Fruit fly (Drosophila melanogaster) whole organism, wandering third instar larva: ENCODE measurements around the gene CG5895.
A peak's percentile ranks its signal among the peaks of the same experiment; 100 is the strongest.

Experiments used
- Abd-B ChIP-seq: fragments of >200 bp; optimal IDR thresholded peaks from 2 replicates; lab custom pipeline; 2017; ENCODE audit warnings: missing biosample characterization, missing genetic modification characterization
- CrebA ChIP-seq: fragments of 200-800 bp; sonication (Bioruptor generic); optimal IDR thresholded peaks from 2 replicates; lab custom pipeline; 2016; ENCODE audit warnings: missing biosample characterization, mild to moderate bottlenecking, missing genetic modification characterization, borderline replicate concordance
- Dfd ChIP-seq: fragments of >200 bp; optimal IDR thresholded peaks from 2 replicates; lab custom pipeline; 2017; ENCODE audit warnings: missing biosample characterization, missing genetic modification characterization
- GATAd ChIP-seq: sonication (Bioruptor generic); optimal IDR thresholded peaks from 2 replicates; lab custom pipeline; 2016; ENCODE audit warnings: missing biosample characterization, missing genetic modification characterization
- HLH106 ChIP-seq: fragments of 200-800 bp; optimal IDR thresholded peaks from 3 replicates; lab custom pipeline; 2019; ENCODE audit warnings: missing biosample characterization, mild to moderate bottlenecking, missing genetic modification characterization, moderate library complexity
- Hnf4 ChIP-seq: fragments of 200-800 bp; sonication (Bioruptor generic); optimal IDR thresholded peaks from 2 replicates; lab custom pipeline; 2016; ENCODE audit warnings: missing biosample characterization, mild to moderate bottlenecking, missing genetic modification characterization
- Hr78 ChIP-seq: fragments of >200 bp; optimal IDR thresholded peaks from 2 replicates; lab custom pipeline; 2017; ENCODE audit warnings: missing biosample characterization, missing genetic modification characterization
- Hr83 ChIP-seq: fragments of 200-300 bp; sonication (Bioruptor generic); optimal IDR thresholded peaks from 2 replicates; lab custom pipeline; 2016; ENCODE audit warnings: missing biosample characterization, mild to moderate bottlenecking, missing genetic modification characterization, moderate library complexity; ENCODE audit not compliant: poor library complexity, severe bottlenecking
- Jra ChIP-seq: sonication (Bioruptor generic); optimal IDR thresholded peaks from 2 replicates; lab custom pipeline; 2016; ENCODE audit warnings: missing biosample characterization, missing genetic modification characterization
- Mio ChIP-seq: sonication (Bioruptor generic); optimal IDR thresholded peaks from 2 replicates; lab custom pipeline; 2016; ENCODE audit warnings: missing biosample characterization, missing genetic modification characterization
- OdsH ChIP-seq: fragments of 200-800 bp; sonication (Bioruptor generic); optimal IDR thresholded peaks from 2 replicates; lab custom pipeline; 2016; ENCODE audit warnings: missing biosample characterization, mild to moderate bottlenecking, missing genetic modification characterization
- Sp1 ChIP-seq: fragments of 200-800 bp; sonication (Bioruptor generic); optimal IDR thresholded peaks from 3 replicates; lab custom pipeline; 2019; ENCODE audit warnings: missing biosample characterization, mild to moderate bottlenecking, missing genetic modification characterization, moderate library complexity
- br ChIP-seq: fragments of 200-800 bp; sonication (Bioruptor generic); optimal IDR thresholded peaks from 2 replicates; lab custom pipeline; 2016; ENCODE audit warnings: missing biosample characterization, missing genetic modification characterization
- dmrt93B ChIP-seq: fragments of 200-800 bp; sonication (Bioruptor generic); optimal IDR thresholded peaks from 2 replicates; lab custom pipeline; 2018; ENCODE audit warnings: missing biosample characterization, mild to moderate bottlenecking, missing genetic modification characterization
- ey ChIP-seq: fragments of 200-800 bp; sonication (Bioruptor generic); optimal IDR thresholded peaks from 2 replicates; lab custom pipeline; 2016; ENCODE audit warnings: missing biosample characterization, missing genetic modification characterization
- foxo ChIP-seq, 2 experiments: fragments of 200-800 bp; sonication (Bioruptor generic); optimal IDR thresholded peaks; 2 replicates in 1 of 2; 3 replicates in 1 of 2; lab custom pipeline; 2016 to 2017; ENCODE audit warnings: missing biosample characterization in 2 of 2, missing genetic modification characterization in 2 of 2
- fru ChIP-seq: fragments of 200-800 bp; sonication (Bioruptor generic); optimal IDR thresholded peaks from 3 replicates; lab custom pipeline; 2016; ENCODE audit warnings: missing biosample characterization, mild to moderate bottlenecking, missing genetic modification characterization
- h ChIP-seq: fragments of 200-800 bp; sonication (Bioruptor generic); optimal IDR thresholded peaks from 3 replicates; lab custom pipeline; 2016; ENCODE audit warnings: missing biosample characterization, mild to moderate bottlenecking, missing genetic modification characterization
- jim ChIP-seq: fragments of 175-275, 200-325 bp; sonication (Bioruptor generic); optimal IDR thresholded peaks from 2 replicates; lab custom pipeline; 2016; ENCODE audit warnings: missing biosample characterization, mild to moderate bottlenecking, missing genetic modification characterization
- lola ChIP-seq: fragments of >200 bp; optimal IDR thresholded peaks from 2 replicates; lab custom pipeline; 2017; ENCODE audit warnings: missing biosample characterization, missing genetic modification characterization
- psq ChIP-seq: fragments of 200-800 bp; sonication (Bioruptor generic); optimal IDR thresholded peaks from 3 replicates; lab custom pipeline; 2017; ENCODE audit warnings: missing biosample characterization, mild to moderate bottlenecking, missing genetic modification characterization, moderate library complexity
- rgr ChIP-seq: fragments of 200-800 bp; sonication (Bioruptor generic); optimal IDR thresholded peaks from 3 replicates; lab custom pipeline; 2016; ENCODE audit warnings: missing biosample characterization, mild to moderate bottlenecking, missing genetic modification characterization
- sage ChIP-seq: fragments of 200-800 bp; sonication (Bioruptor generic); optimal IDR thresholded peaks from 2 replicates; lab custom pipeline; 2016; ENCODE audit warnings: missing biosample characterization, mild to moderate bottlenecking, missing genetic modification characterization
- usp ChIP-seq: fragments of >200 bp; optimal IDR thresholded peaks from 2 replicates; lab custom pipeline; 2017; ENCODE audit warnings: missing biosample characterization, missing genetic modification characterization
- woc ChIP-seq: sonication (Bioruptor generic); optimal IDR thresholded peaks from 2 replicates; lab custom pipeline; 2016; ENCODE audit warnings: missing biosample characterization, mild to moderate bottlenecking, missing genetic modification characterization

CG5895 gene

DNA sequence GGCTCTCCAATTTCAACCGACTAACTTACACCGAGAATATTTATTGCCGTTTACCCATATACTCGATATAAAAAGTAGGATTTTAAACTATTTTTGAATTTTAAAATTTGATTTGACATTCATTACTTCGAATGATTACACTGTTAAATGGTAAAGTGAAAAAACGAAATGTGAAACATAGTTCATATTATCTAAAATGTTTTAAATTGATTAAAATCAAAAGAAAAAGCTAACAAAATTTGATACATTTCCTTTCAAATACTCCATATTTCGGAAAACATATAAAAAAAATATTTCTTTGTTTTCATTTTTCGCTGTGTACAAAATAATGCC is 17.1 kb upstream of the CG5895 start:
- TF ChIP-seq dmrt93B (GFP tag; lab: Kevin White, UChicago): no peak
- peak; percentile 6 for TF ChIP-seq HLH106 (tag; lab: Kevin White, UChicago)

dm6 chr3L:16018721-16019120 is 16.6 kb upstream of the CG5895 start:
- no peak for TF ChIP-seq dmrt93B (GFP tag; lab: Kevin White, UChicago)
- TF ChIP-seq Abd-B (GFP tag; lab: Kevin White, UChicago): no peak
- no peak for TF ChIP-seq Sp1 (GFP tag; lab: Kevin White, UChicago)
- no peak for TF ChIP-seq rgr
- TF ChIP-seq ey (GFP tag; lab: Kevin White, UChicago): no peak
- no peak for TF ChIP-seq GATAd (GFP tag; lab: Kevin White, UChicago)
- no peak for TF ChIP-seq CrebA (GFP tag; lab: Kevin White, UChicago)
- TF ChIP-seq sage (GFP tag; lab: Kevin White, UChicago): no peak
- no peak for TF ChIP-seq usp

DNA sequence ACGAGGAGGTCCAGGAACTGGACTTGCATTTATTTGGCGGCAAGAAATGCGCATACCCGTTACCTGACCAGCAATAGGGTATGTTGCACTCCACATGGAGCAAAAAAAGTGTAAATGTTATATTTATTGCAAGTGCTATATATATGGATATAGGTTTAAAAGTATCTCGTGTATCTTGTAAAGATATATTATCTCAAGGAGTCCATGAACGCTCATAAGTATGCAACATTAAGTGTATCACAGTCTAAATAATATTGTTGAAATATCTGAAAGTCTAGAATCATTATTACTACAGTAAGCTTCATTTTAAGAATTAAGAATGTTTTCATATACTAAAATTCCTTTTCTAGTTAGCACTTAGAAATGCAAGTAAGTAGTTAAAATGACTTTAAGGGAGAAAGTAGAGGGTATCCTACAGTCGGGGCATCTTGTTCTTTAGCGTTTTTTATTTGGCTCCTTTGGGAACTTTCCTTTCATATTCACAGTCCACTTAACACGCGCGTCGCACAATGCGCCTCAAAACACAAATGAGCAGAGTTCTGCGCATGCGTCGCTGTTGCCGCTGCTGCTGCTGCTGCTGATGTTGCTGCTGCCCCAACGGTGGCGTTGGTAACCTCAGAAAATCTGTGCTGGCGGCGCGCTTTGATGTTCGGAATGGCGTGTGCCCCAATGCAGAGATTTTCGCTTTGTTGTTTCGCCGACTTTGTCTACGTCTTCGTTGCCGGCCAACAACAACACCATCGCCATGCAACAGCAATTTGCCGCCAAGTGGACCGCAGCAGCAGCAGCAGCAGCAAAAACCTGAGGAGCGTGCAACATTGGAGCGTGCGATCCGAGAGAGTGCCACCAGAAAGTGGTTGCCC is 15.9 kb upstream of the CG5895 start:
- TF ChIP-seq ey (GFP tag; lab: Kevin White, UChicago) (peak; percentile 32), rgr (peak; percentile 6), Sp1 (GFP tag; lab: Kevin White, UChicago) (peak; percentile 40), Jra (GFP tag; lab: Kevin White, UChicago) (no peak), h (GFP tag; lab: Kevin White, UChicago) (peak; percentile 12), Dfd (GFP tag; lab: Kevin White, UChicago) (peak; percentile 69), jim (GFP tag; lab: Kevin White, UChicago) (no peak), woc (GFP tag; lab: Kevin White, UChicago) (peak; percentile 43), fru (GFP tag; lab: Kevin White, UChicago) (peak; percentile 22), CrebA (GFP tag; lab: Kevin White, UChicago) (no peak), dmrt93B (GFP tag; lab: Kevin White, UChicago) (peak; percentile 11), HLH106 (tag; lab: Kevin White, UChicago) (peak; percentile 3), OdsH (GFP tag; lab: Kevin White, UChicago) (peak; percentile 26), lola (GFP tag; lab: Kevin White, UChicago) (no peak), foxo (GFP tag; optimal IDR thresholded peaks at IDR 0.05; lab: Kevin White, UChicago) (peak in 1 of 2 experiments; percentile 41)

- TF ChIP-seq Abd-B (GFP tag; lab: Kevin White, UChicago) (no peak), Mio (GFP tag; lab: Kevin White, UChicago) (no peak), Hr83 (no peak), Sp1 (GFP tag; lab: Kevin White, UChicago) (peak; percentile 2), sage (GFP tag; lab: Kevin White, UChicago) (no peak), Hr78 (GFP tag; lab: Kevin White, UChicago) (no peak), rgr (peak; percentile 25), ey (GFP tag; lab: Kevin White, UChicago) (peak; percentile 19), Dfd (GFP tag; lab: Kevin White, UChicago) (no peak), Hnf4 (GFP tag; lab: Kevin White, UChicago) (no peak), h (GFP tag; lab: Kevin White, UChicago) (peak; percentile 57), usp (no peak), br (GFP tag; lab: Kevin White, UChicago) (peak; percentile 21), OdsH (GFP tag; lab: Kevin White, UChicago) (peak; percentile 26), HLH106 (tag; lab: Kevin White, UChicago) (peak; percentile 36), woc (GFP tag; lab: Kevin White, UChicago) (peak; percentile 22), fru (GFP tag; lab: Kevin White, UChicago) (peak; percentile 38), foxo (GFP tag; optimal IDR thresholded peaks at IDR 0.05; lab: Kevin White, UChicago) (peak in 1 of 2 experiments; percentile 51)
These were observed 14.1 kb upstream of the CG5895 start for dm6 chr3L:16021064-16021683.

- peak; percentile 32 for TF ChIP-seq psq (GFP tag; lab: Kevin White, UChicago)
- TF ChIP-seq sage (GFP tag; lab: Kevin White, UChicago): no peak
These were observed 12.2 kb upstream of the CG5895 start, which contains the start of gene Notum for dm6 chr3L:16023020-16023648. Gene Notum (plus strand): TSS chr3L:16023480.
